Worm (Caenorhabditis elegans): ENCODE data around the gene lin-33.

ce11 chrIV:5924241-5924640, 6.2 kb upstream of the lin-33 start:
- TF ChIP-seq ref-1 (GFP tag; conservative IDR thresholded peaks at IDR 0.05), result no peak
- TF ChIP-seq flt-1 (GFP tag; IDR thresholded peaks at IDR 0.05), result no peak
- no peak for TF ChIP-seq klf-2 (GFP tag; conservative IDR thresholded peaks at IDR 0.05)
- no peak for TF ChIP-seq cog-1 (tag; optimal IDR thresholded peaks at IDR 0.05)
- no peak for TF ChIP-seq tab-1 (GFP tag; IDR thresholded peaks at IDR 0.05)
- no peak for TF ChIP-seq med-1 (GFP tag; optimal IDR thresholded peaks at IDR 0.05; ENCODE audit: insufficient read depth)
- TF ChIP-seq T22C8.4 (GFP tag; IDR thresholded peaks at IDR 0.05), result no peak
- no peak for TF ChIP-seq ztf-23 (GFP tag; IDR thresholded peaks at IDR 0.05)
- no peak for TF ChIP-seq ztf-29 (GFP tag; IDR thresholded peaks at IDR 0.05)

All from whole organism, midembryonic.